Fruit fly (Drosophila melanogaster) whole organism, adult: ENCODE results near the gene CG7810.

Source experiments
- CG1620 ChIP-seq: fragments of 200-800 bp; sonication (Bioruptor generic); optimal IDR thresholded peaks from 2 replicates; lab custom pipeline; 2016; ENCODE audit warnings: missing biosample characterization, missing genetic modification characterization
- CG5204 ChIP-seq: fragments of 200-800 bp; sonication (Bioruptor generic); optimal IDR thresholded peaks from 2 replicates; lab custom pipeline; 2016; ENCODE audit warnings: missing biosample characterization, missing genetic modification characterization
- CG7045 ChIP-seq: fragments of 200-800 bp; sonication (Bioruptor generic); optimal IDR thresholded peaks from 2 replicates; lab custom pipeline; 2017; ENCODE audit warnings: missing biosample characterization, mild to moderate bottlenecking, missing genetic modification characterization
- bab1 ChIP-seq: fragments of 200-800 bp; sonication (Bioruptor generic); optimal IDR thresholded peaks from 3 replicates; lab custom pipeline; 2019; ENCODE audit warnings: missing biosample characterization, mild to moderate bottlenecking, missing genetic modification characterization, moderate library complexity
- kay ChIP-seq: fragments of 200-800 bp; sonication (Bioruptor generic); peaks from one replicate; lab custom pipeline; 2016; ENCODE audit warnings: missing biosample characterization, missing genetic modification characterization, borderline replicate concordance

DNA sequence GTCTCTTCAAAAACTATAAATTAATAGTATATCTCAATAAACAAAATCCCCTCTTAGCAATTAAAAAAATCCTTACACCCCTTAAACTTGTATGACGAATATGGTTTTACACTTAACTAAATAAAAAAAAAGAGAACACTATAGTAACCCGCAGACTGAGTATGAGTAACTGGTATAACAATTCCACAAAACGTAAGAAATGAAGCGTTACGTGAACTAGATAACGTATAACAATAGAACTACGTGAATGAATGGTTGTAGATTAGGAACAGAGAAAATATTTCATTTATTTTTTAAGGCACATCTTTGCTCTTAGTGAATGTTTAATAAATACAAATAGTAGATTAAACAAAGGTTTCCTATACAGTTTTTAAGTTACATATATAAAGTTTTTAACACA lies 44.4 kb upstream of the CG7810 start:
- TF ChIP-seq CG1620 (GFP tag; lab: Kevin White, UChicago) (no peak), kay (GFP tag; lab: Kevin White, UChicago) (peak; percentile 38), CG7045 (no peak), bab1 (no peak), CG5204 (GFP tag; lab: Kevin White, UChicago) (no peak)
